Fruit fly (Drosophila melanogaster) ovary, adult (tissue): Measurements from ENCODE around the gene CG9997.
"Not testable (repeated sequence)": the region's sequence is repeated elsewhere in the genome, so short reads cannot be mapped to it uniquely, and the experiment has no call there.

Experiments used
- CG17801 ChIP-seq: fragments of 200-800 bp; optimal IDR thresholded peaks from 2 replicates; lab custom pipeline; 2019; ENCODE audit warnings: missing biosample characterization, mild to moderate bottlenecking, missing genetic modification characterization, moderate library complexity; ENCODE audit not compliant: partially characterized antibody

The CG9997 gene

dm6 chr3R:28756879-28757278, at the start of gene CG9997:
Gene CG9997, minus strand, starts transcription at chr3R:28756979.
- no peak for TF ChIP-seq CG17801

dm6 chr3R:28806402-28806801, 49.6 kb upstream of the CG9997 start, which contains the start of gene CheB98a:
Gene CheB98a, plus strand, starts transcription at chr3R:28806702.
- TF ChIP-seq CG17801: no peak

dm6 chr3R:28805164-28805563, 48.4 kb upstream of the CG9997 start:
- TF ChIP-seq CG17801: no peak

- no peak for TF ChIP-seq CG17801
Measured at dm6 chr3R:28790222-28790621, 33.4 kb upstream of the CG9997 start, which contains the start of gene intr. Gene intr, plus strand, starts transcription at chr3R:28790522.

dm6 chr3R:28789317-28789716, 32.5 kb upstream of the CG9997 start, which contains the start of gene CG34295:
Gene CG34295, plus strand, starts transcription at chr3R:28789617.
- no peak for TF ChIP-seq CG17801

- TF ChIP-seq CG17801: no peak
Measured at dm6 chr3R:28775703-28776102, 18.9 kb upstream of the CG9997 start.

- not testable (repeated sequence) for TF ChIP-seq CG17801
Measured at dm6 chr3R:28758134-28758533, 1.4 kb upstream of the CG9997 start, which contains the start of gene aqrs. Gene aqrs, minus strand, starts transcription at chr3R:28758234.

- TF ChIP-seq CG17801: no peak
Measured at dm6 chr3R:28751611-28752129, 5.1 kb downstream of the CG9997 start, which contains the start of gene CG10000. Gene CG10000, minus strand, starts transcription at chr3R:28751661.

dm6 chr3R:28744682-28745081, 12.1 kb downstream of the CG9997 start, which contains the start of gene AstA-R2:
Gene AstA-R2, minus strand, starts transcription at chr3R:28744782.
- no peak for TF ChIP-seq CG17801
